Worm (Caenorhabditis elegans) whole organism, L1 larva: Measurements from ENCODE around the gene cyp-25A6.

ENCODE experiments used
- C04F5.9 ChIP-seq: sonication (generic microtip); optimal IDR thresholded peaks from 2 replicates; lab custom pipeline; 2016; ENCODE audit warnings: missing genetic modification characterization, missing compliant biosample characterization
- F16B12.6 ChIP-seq: fragments of 150-350 bp; optimal IDR thresholded peaks from 2 replicates; lab custom pipeline; 2014; ENCODE audit warnings: missing biosample characterization, missing genetic modification characterization
- ama-1 ChIP-seq: fragments of 150-350 bp; optimal IDR thresholded peaks from 2 replicates; lab custom pipeline; 2014
- ceh-88 ChIP-seq: fragments of 200-800 bp; sonication (Bioruptor generic); IDR thresholded peaks from 2 replicates; pipeline ENCODE4 v1.3.6; 2022; ENCODE audit warnings: missing genetic modification characterization, missing compliant biosample characterization
- dpl-1 ChIP-seq, 3 experiments: fragments of 150-350 bp in 2 of 3; sonication (generic microtip) in 1 of 3; optimal IDR thresholded peaks; 2 replicates each; lab custom pipeline; 2014 to 2017; ENCODE audit warnings: missing biosample characterization in 3 of 3, missing genetic modification characterization in 3 of 3, missing genetic modification reagents in 3 of 3
- dsc-1 ChIP-seq: sonication (generic microtip); optimal IDR thresholded peaks from 2 replicates; lab custom pipeline; 2016; ENCODE audit warnings: mild to moderate bottlenecking, missing genetic modification characterization, missing compliant biosample characterization
- efl-1 ChIP-seq, 4 experiments: fragments of 150-350 bp; optimal IDR thresholded peaks in 3 of 4; peaks in 1 of 4; 1 replicate in 1 of 4; 2 replicates in 3 of 4; lab custom pipeline; 2014; ENCODE audit warnings: missing biosample characterization in 2 of 4, missing genetic modification characterization in 2 of 4, missing genetic modification reagents in 2 of 4
- efl-3 ChIP-seq: fragments of 200-800 bp; sonication (Bioruptor generic); optimal IDR thresholded peaks from 2 replicates; lab custom pipeline; 2018; ENCODE audit warnings: mild to moderate bottlenecking, missing genetic modification characterization, missing compliant biosample characterization
- egl-13 ChIP-seq: sonication (generic microtip); optimal IDR thresholded peaks from 2 replicates; lab custom pipeline; 2016; ENCODE audit warnings: missing genotype, missing genetic modification reagents, missing genetic modification characterization, missing compliant biosample characterization
- elt-3 ChIP-seq, 6 experiments: fragments of 150-350 bp in 1 of 6; sonication (generic microtip); optimal IDR thresholded peaks; 2 replicates each; lab custom pipeline; 2017 to 2018; ENCODE audit warnings: missing biosample characterization in 6 of 6, missing genetic modification characterization in 6 of 6, inconsistent platforms in 1 of 6
- ets-5 ChIP-seq: fragments of 200-800 bp; sonication (Bioruptor generic); IDR thresholded peaks from 2 replicates; pipeline ENCODE4 v1.3.6; 2022; ENCODE audit warnings: missing genetic modification characterization, missing compliant biosample characterization
- fkh-4 ChIP-seq: sonication (generic microtip); optimal IDR thresholded peaks from 2 replicates; lab custom pipeline; 2016; ENCODE audit warnings: missing compliant biosample characterization, missing genetic modification characterization, borderline replicate concordance
- fkh-8 ChIP-seq: sonication (generic microtip); optimal IDR thresholded peaks from 2 replicates; lab custom pipeline; 2016; ENCODE audit warnings: mild to moderate bottlenecking, missing genetic modification characterization, missing compliant biosample characterization
- grh-1 ChIP-seq: fragments of 200-800 bp; sonication (Bioruptor generic); IDR thresholded peaks from 2 replicates; pipeline ENCODE4 v1.3.6; 2022; ENCODE audit warnings: missing genetic modification reagents, missing genetic modification characterization, missing compliant biosample characterization
- isw-1 ChIP-seq: fragments of 200-800 bp; sonication (Bioruptor generic); IDR thresholded peaks from 2 replicates; pipeline ENCODE4 v1.3.6; 2022; ENCODE audit warnings: missing genetic modification characterization, missing compliant biosample characterization
- lin-14 ChIP-seq: fragments of 200-800 bp; sonication (Bioruptor generic); optimal IDR thresholded peaks from 2 replicates; lab custom pipeline; 2018; ENCODE audit warnings: mild to moderate bottlenecking, missing genetic modification characterization, moderate library complexity, missing compliant biosample characterization
- lin-15B ChIP-seq: fragments of 150-350 bp; sonication (generic microtip); optimal IDR thresholded peaks from 3 replicates; lab custom pipeline; 2014; ENCODE audit warnings: missing biosample characterization, missing genetic modification characterization
- lin-35 ChIP-seq, 2 experiments: fragments of 150-350 bp; optimal IDR thresholded peaks; 2 replicates each; lab custom pipeline; 2014; ENCODE audit warnings: missing biosample characterization in 2 of 2, missing genetic modification characterization in 2 of 2, missing genetic modification reagents in 2 of 2
- lsy-2 ChIP-seq, 2 experiments: fragments of 150-350 bp; optimal IDR thresholded peaks; 2 replicates each; lab custom pipeline; 2014; ENCODE audit warnings: missing biosample characterization in 2 of 2, missing genetic modification characterization in 2 of 2
- mab-9 ChIP-seq: fragments of 200-800 bp; sonication (Bioruptor generic); IDR thresholded peaks from 2 replicates; pipeline ENCODE4 v1.3.6; 2022; ENCODE audit warnings: missing genetic modification reagents, missing genetic modification characterization, missing compliant biosample characterization
- mep-1 ChIP-seq: fragments of 150-350 bp; optimal IDR thresholded peaks from 2 replicates; lab custom pipeline; 2014; ENCODE audit warnings: missing biosample characterization, missing genetic modification characterization
- nhr-19 ChIP-seq: fragments of 200-800 bp; sonication (Bioruptor generic); conservative IDR thresholded peaks from 2 replicates; pipeline ENCODE4 v1.3.6; 2022; ENCODE audit warnings: missing genetic modification characterization, missing compliant biosample characterization
- nhr-20 ChIP-seq: sonication (generic microtip); optimal IDR thresholded peaks from 2 replicates; lab custom pipeline; 2016; ENCODE audit warnings: mild to moderate bottlenecking, missing genetic modification characterization, missing compliant biosample characterization
- nhr-237 ChIP-seq: fragments of 150-350 bp; optimal IDR thresholded peaks from 2 replicates; lab custom pipeline; 2014; ENCODE audit warnings: missing biosample characterization, missing genetic modification characterization
- nhr-47 ChIP-seq: sonication (generic microtip); optimal IDR thresholded peaks from 2 replicates; lab custom pipeline; 2016; ENCODE audit warnings: mild to moderate bottlenecking, missing genetic modification characterization, moderate library complexity, missing compliant biosample characterization
- nhr-71 ChIP-seq: sonication (generic microtip); optimal IDR thresholded peaks from 2 replicates; lab custom pipeline; 2016; ENCODE audit warnings: mild to moderate bottlenecking, missing genetic modification characterization, moderate library complexity, missing compliant biosample characterization
- nhr-85 ChIP-seq: sonication (generic microtip); peaks from one replicate; lab custom pipeline; 2016; ENCODE audit warnings: missing genetic modification characterization, inconsistent platforms, missing compliant biosample characterization
- nhr-90 ChIP-seq: sonication (generic microtip); optimal IDR thresholded peaks from 2 replicates; lab custom pipeline; 2016; ENCODE audit warnings: mild to moderate bottlenecking, missing genetic modification characterization, missing compliant biosample characterization; ENCODE audit not compliant: poor library complexity
- pqm-1 ChIP-seq: sonication (generic microtip); optimal IDR thresholded peaks from 3 replicates; lab custom pipeline; 2017; ENCODE audit warnings: missing biosample characterization, missing genetic modification characterization
- rnt-1 ChIP-seq: sonication (generic microtip); optimal IDR thresholded peaks from 2 replicates; lab custom pipeline; 2016; ENCODE audit warnings: mild to moderate bottlenecking, missing genetic modification characterization, moderate library complexity, missing compliant biosample characterization
- snu-23 ChIP-seq: sonication (generic microtip); optimal IDR thresholded peaks from 2 replicates; lab custom pipeline; 2016; ENCODE audit warnings: missing genetic modification characterization, missing compliant biosample characterization
- sup-37 ChIP-seq: fragments of 200-800 bp; sonication (Bioruptor generic); optimal IDR thresholded peaks from 2 replicates; lab custom pipeline; 2018; ENCODE audit warnings: mild to moderate bottlenecking, missing genetic modification characterization, missing compliant biosample characterization
- swsn-7 ChIP-seq: sonication (generic microtip); optimal IDR thresholded peaks from 2 replicates; lab custom pipeline; 2016; ENCODE audit warnings: missing genetic modification characterization, missing compliant biosample characterization
- tbx-2 ChIP-seq: sonication (generic microtip); optimal IDR thresholded peaks from 2 replicates; lab custom pipeline; 2016; ENCODE audit warnings: missing genetic modification characterization, missing compliant biosample characterization
- tlp-1 ChIP-seq: fragments of 150-350 bp; optimal IDR thresholded peaks from 2 replicates; lab custom pipeline; 2014; ENCODE audit warnings: missing biosample characterization, missing genetic modification characterization
- unc-62 ChIP-seq: fragments of 150-350 bp; optimal IDR thresholded peaks from 2 replicates; lab custom pipeline; 2014; ENCODE audit warnings: missing biosample characterization, missing genetic modification reagents, missing genetic modification characterization
- unc-86 ChIP-seq: sonication (generic microtip); optimal IDR thresholded peaks from 2 replicates; lab custom pipeline; 2016; ENCODE audit warnings: missing genetic modification characterization, missing compliant biosample characterization
- unc-98 ChIP-seq: fragments of 200-800 bp; sonication (Bioruptor generic); IDR thresholded peaks from 2 replicates; pipeline ENCODE4 v1.3.6; 2022; ENCODE audit warnings: missing genetic modification characterization, missing compliant biosample characterization
- vab-15 ChIP-seq: sonication (generic microtip); optimal IDR thresholded peaks from 2 replicates; lab custom pipeline; 2017; ENCODE audit warnings: missing genotype, mild to moderate bottlenecking, missing genetic modification characterization, missing compliant biosample characterization
- xbp-1 ChIP-seq: sonication (generic microtip); optimal IDR thresholded peaks from 2 replicates; lab custom pipeline; 2016; ENCODE audit warnings: missing genetic modification characterization, missing compliant biosample characterization
- ztf-11 ChIP-seq, 2 experiments: sonication (generic microtip); optimal IDR thresholded peaks; 2 replicates each; lab custom pipeline; 2016 to 2017; ENCODE audit warnings: missing genetic modification characterization in 2 of 2, missing biosample characterization in 1 of 2, missing compliant biosample characterization in 1 of 2

The cyp-25A6 gene

DNA sequence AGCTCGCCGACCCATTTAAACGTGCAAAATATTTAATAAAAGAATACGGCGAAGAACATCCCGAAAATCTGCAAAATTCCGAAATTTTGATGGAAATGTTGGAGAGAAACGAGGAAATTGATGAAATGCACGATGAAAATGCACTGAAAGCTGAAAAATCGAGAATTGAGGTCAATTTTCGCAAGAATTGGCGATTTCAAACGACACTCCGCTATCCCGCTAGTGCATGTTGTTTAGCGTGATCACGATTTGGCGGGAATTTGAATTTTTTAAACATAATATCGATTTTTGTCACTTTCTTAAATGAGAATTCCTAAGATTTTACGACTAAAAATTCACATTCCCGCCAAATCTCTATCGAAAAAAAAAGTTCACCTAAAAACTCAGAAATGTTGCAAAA is 19.7 kb upstream of the cyp-25A6 start:
- peak in 1 of 3 experiments; percentile 10 for TF ChIP-seq dpl-1 (GFP tag; optimal IDR thresholded peaks at IDR 0.05; lab: Kevin White, UChicago)
- TF ChIP-seq lin-15B (tag; lab: Kevin White, UChicago), result peak; percentile 23
- no peak for TF ChIP-seq unc-62 (GFP tag; lab: Kevin White, UChicago)
- no peak for TF ChIP-seq fkh-8 (tag; lab: Kevin White, UChicago)
- peak; percentile 13 to 28 for TF ChIP-seq efl-1 (optimal IDR thresholded peaks at IDR 0.05; lab: Kevin White, UChicago)
- peak; percentile 29 to 91 for TF ChIP-seq efl-1 (GFP tag; optimal IDR thresholded peaks at IDR 0.05 in 1 of 2; lab: Kevin White, UChicago)
- no peak for TF ChIP-seq elt-3 (tag; optimal IDR thresholded peaks at IDR 0.05; lab: Kevin White, UChicago)
- TF ChIP-seq nhr-237 (tag; lab: Kevin White, UChicago), result no peak
- no peak for TF ChIP-seq sup-37 (GFP tag; lab: Kevin White, UChicago)
- no peak for TF ChIP-seq mep-1 (tag; lab: Kevin White, UChicago)
- no peak for TF ChIP-seq ets-5
- TF ChIP-seq efl-3 (GFP tag; lab: Kevin White, UChicago), result no peak
- TF ChIP-seq unc-86, result no peak
- no peak for TF ChIP-seq snu-23 (GFP tag; lab: Kevin White, UChicago)
- TF ChIP-seq ceh-88 (GFP tag; lab: Robert Waterston, UW), result no peak
- TF ChIP-seq dsc-1, result no peak
- TF ChIP-seq fkh-4 (tag; lab: Kevin White, UChicago), result no peak
- no peak for TF ChIP-seq ztf-11 (tag; optimal IDR thresholded peaks at IDR 0.05; lab: Kevin White, UChicago)
- no peak for TF ChIP-seq nhr-71
- no peak for TF ChIP-seq tlp-1 (tag; lab: Kevin White, UChicago)

- TF ChIP-seq lin-14 (GFP tag; lab: Kevin White, UChicago) (no peak), pqm-1 (no peak), ama-1 (lab: Kevin White, UChicago) (no peak), tlp-1 (tag; lab: Kevin White, UChicago) (no peak), lin-15B (tag; lab: Kevin White, UChicago) (no peak), nhr-237 (tag; lab: Kevin White, UChicago) (no peak), C04F5.9 (tag; lab: Kevin White, UChicago) (no peak), fkh-8 (tag; lab: Kevin White, UChicago) (no peak), efl-1 (optimal IDR thresholded peaks at IDR 0.05; lab: Kevin White, UChicago) (no peak), efl-1 (GFP tag; optimal IDR thresholded peaks at IDR 0.05 in 1 of 2; lab: Kevin White, UChicago) (peak in 1 of 2 experiments; percentile 91), tbx-2 (tag; lab: Kevin White, UChicago) (no peak), xbp-1 (tag; lab: Kevin White, UChicago) (no peak), nhr-85 (tag; lab: Kevin White, UChicago) (peak; percentile 76)
These were observed 18.8 kb upstream of the cyp-25A6 start, which contains the start of gene tsen-34 for ce11 chrIV:4178424-4178823. Gene tsen-34, plus strand, starts transcription at chrIV:4178457.

ce11 chrIV:4180032-4180431 is 17.2 kb upstream of the cyp-25A6 start:
- TF ChIP-seq vab-15 (peak; percentile 35), efl-1 (optimal IDR thresholded peaks at IDR 0.05; lab: Kevin White, UChicago) (peak in 1 of 2 experiments; percentile 15), efl-1 (GFP tag; optimal IDR thresholded peaks at IDR 0.05 in 1 of 2; lab: Kevin White, UChicago) (peak in 1 of 2 experiments; percentile 63), lsy-2 (tag; optimal IDR thresholded peaks at IDR 0.05; lab: Kevin White, UChicago) (peak in 1 of 2 experiments; percentile 36)
- TF ChIP-seq, all 84 proteins: peak for 3; not testable (repeated sequence) for 81

DNA sequence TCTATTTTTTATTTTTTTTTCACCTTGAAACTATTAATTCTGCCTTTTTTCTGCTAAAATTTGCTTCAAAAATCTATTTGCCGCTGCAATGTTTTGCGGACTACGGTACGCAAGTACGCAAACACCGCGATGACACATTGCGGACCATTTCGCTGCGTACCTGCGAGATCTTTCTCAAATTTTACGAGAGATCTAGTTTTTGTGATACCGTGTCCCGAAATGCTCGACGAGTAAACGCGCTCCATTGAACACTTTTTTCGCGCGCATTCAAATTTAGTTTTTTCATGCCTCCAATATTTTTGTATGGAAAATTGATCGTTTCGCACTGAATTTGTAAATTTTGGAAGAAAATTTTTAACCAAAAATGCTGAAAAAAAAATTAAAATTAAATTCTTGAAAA is 12.5 kb upstream of the cyp-25A6 start:
- TF ChIP-seq lin-15B (tag; lab: Kevin White, UChicago), result peak; percentile 27
- peak; percentile 62 for TF ChIP-seq rnt-1 (tag; lab: Kevin White, UChicago)
- TF ChIP-seq nhr-90 (tag; lab: Kevin White, UChicago), result peak; percentile 45
- peak; percentile 44 for TF ChIP-seq tbx-2 (tag; lab: Kevin White, UChicago)
- peak; percentile 58 to 71 for TF ChIP-seq lin-35 (GFP tag; optimal IDR thresholded peaks at IDR 0.05; lab: Kevin White, UChicago)
- TF ChIP-seq unc-98 (GFP tag; lab: Robert Waterston, UW), result peak; percentile 87
- TF ChIP-seq egl-13 (tag; lab: Kevin White, UChicago), result peak; percentile 31
- TF ChIP-seq lsy-2 (tag; optimal IDR thresholded peaks at IDR 0.05; lab: Kevin White, UChicago), result peak; percentile 64 to 76
- peak; percentile 97 for TF ChIP-seq ceh-88 (GFP tag; lab: Robert Waterston, UW)
- peak; percentile 46 for TF ChIP-seq F16B12.6 (tag; lab: Kevin White, UChicago)
- TF ChIP-seq snu-23 (GFP tag; lab: Kevin White, UChicago), result peak; percentile 47
- TF ChIP-seq nhr-71, result peak; percentile 74
- TF ChIP-seq lin-14 (GFP tag; lab: Kevin White, UChicago), result peak; percentile 45
- TF ChIP-seq nhr-85 (tag; lab: Kevin White, UChicago), result peak; percentile 66
- peak; percentile 74 for TF ChIP-seq nhr-47 (tag; lab: Kevin White, UChicago)
- peak; percentile 43 to 71 (median 64) for TF ChIP-seq dpl-1 (GFP tag; optimal IDR thresholded peaks at IDR 0.05; lab: Kevin White, UChicago)
- peak; percentile 92 for TF ChIP-seq mab-9 (GFP tag; lab: Robert Waterston, UW)
- TF ChIP-seq fkh-8 (tag; lab: Kevin White, UChicago), result peak; percentile 16
- TF ChIP-seq nhr-20, result peak; percentile 40
- TF ChIP-seq efl-1 (optimal IDR thresholded peaks at IDR 0.05; lab: Kevin White, UChicago), result peak; percentile 47 to 71
- peak; percentile 74 to 97 for TF ChIP-seq efl-1 (GFP tag; optimal IDR thresholded peaks at IDR 0.05 in 1 of 2; lab: Kevin White, UChicago)
- peak; percentile 42 for TF ChIP-seq xbp-1 (tag; lab: Kevin White, UChicago)
- peak; percentile 99 for TF ChIP-seq grh-1
- peak; percentile 98 for TF ChIP-seq nhr-19
- TF ChIP-seq dsc-1, result peak; percentile 22
- peak; percentile 22 for TF ChIP-seq unc-86
- TF ChIP-seq isw-1 (GFP tag; lab: Robert Waterston, UW), result peak; percentile 98
- TF ChIP-seq swsn-7 (tag; lab: Kevin White, UChicago), result peak; percentile 40
